Worm (Caenorhabditis elegans) whole organism, early embryonic: Measurements from ENCODE around the gene C37H5.13.

ENCODE experiments used
- B0310.2 ChIP-seq: sonication (generic microtip); optimal IDR thresholded peaks from 2 replicates; lab custom pipeline; 2016; ENCODE audit warnings: mild to moderate bottlenecking, missing genetic modification characterization, missing compliant biosample characterization
- F13C5.2 ChIP-seq: sonication (generic microtip); optimal IDR thresholded peaks from 2 replicates; lab custom pipeline; 2017; ENCODE audit warnings: mild to moderate bottlenecking, missing genetic modification characterization, inconsistent platforms, missing compliant biosample characterization
- aly-1 ChIP-seq: sonication (generic microtip); optimal IDR thresholded peaks from 2 replicates; lab custom pipeline; 2016; ENCODE audit warnings: missing genetic modification characterization, missing compliant biosample characterization
- ama-1 ChIP-seq: fragments of 150-350 bp; optimal IDR thresholded peaks from 2 replicates; lab custom pipeline; 2014
- ceh-13 ChIP-seq: fragments of 200-800 bp; sonication (Bioruptor generic); optimal IDR thresholded peaks from 2 replicates; lab custom pipeline; 2018; ENCODE audit warnings: mild to moderate bottlenecking, missing genetic modification characterization, missing compliant biosample characterization
- ets-7 ChIP-seq: sonication (generic microtip); optimal IDR thresholded peaks from 2 replicates; lab custom pipeline; 2016; ENCODE audit warnings: missing genotype, missing genetic modification characterization, missing compliant biosample characterization
- flt-1 ChIP-seq: fragments of 200-800 bp; sonication (Bioruptor generic); IDR thresholded peaks from 2 replicates; pipeline ENCODE4 v1.3.6; 2022; ENCODE audit warnings: missing genetic modification characterization, missing compliant biosample characterization
- hmbx-1 ChIP-seq: sonication (generic microtip); optimal IDR thresholded peaks from 2 replicates; lab custom pipeline; 2016; ENCODE audit warnings: mild to moderate bottlenecking, missing genetic modification characterization, missing compliant biosample characterization
- hnd-1 ChIP-seq: sonication (generic microtip); optimal IDR thresholded peaks from 2 replicates; lab custom pipeline; 2016; ENCODE audit warnings: missing genetic modification characterization, missing compliant biosample characterization
- scrt-1 ChIP-seq: fragments of 200-800 bp; sonication (Bioruptor generic); IDR thresholded peaks from 2 replicates; pipeline ENCODE4 v1.3.6; 2022; ENCODE audit warnings: missing genetic modification characterization, missing compliant biosample characterization
- sea-1 ChIP-seq: fragments of 200-800 bp; sonication (Bioruptor generic); conservative IDR thresholded peaks from 2 replicates; pipeline ENCODE4 v1.3.6; 2022; ENCODE audit warnings: missing genetic modification characterization, missing compliant biosample characterization
- tbx-11 ChIP-seq: fragments of 200-800 bp; sonication (Bioruptor generic); IDR thresholded peaks from 2 replicates; pipeline ENCODE4 v1.3.6; 2022; ENCODE audit warnings: missing genetic modification characterization, missing compliant biosample characterization
- tbx-37 ChIP-seq: fragments of 200-800 bp; sonication (Bioruptor generic); conservative IDR thresholded peaks from 2 replicates; pipeline ENCODE4 v1.3.6; 2022; ENCODE audit warnings: missing genetic modification reagents, missing genetic modification characterization, missing compliant biosample characterization
- tra-4 ChIP-seq: sonication (generic microtip); optimal IDR thresholded peaks from 2 replicates; lab custom pipeline; 2017; ENCODE audit warnings: missing genetic modification characterization, missing compliant biosample characterization

DNA sequence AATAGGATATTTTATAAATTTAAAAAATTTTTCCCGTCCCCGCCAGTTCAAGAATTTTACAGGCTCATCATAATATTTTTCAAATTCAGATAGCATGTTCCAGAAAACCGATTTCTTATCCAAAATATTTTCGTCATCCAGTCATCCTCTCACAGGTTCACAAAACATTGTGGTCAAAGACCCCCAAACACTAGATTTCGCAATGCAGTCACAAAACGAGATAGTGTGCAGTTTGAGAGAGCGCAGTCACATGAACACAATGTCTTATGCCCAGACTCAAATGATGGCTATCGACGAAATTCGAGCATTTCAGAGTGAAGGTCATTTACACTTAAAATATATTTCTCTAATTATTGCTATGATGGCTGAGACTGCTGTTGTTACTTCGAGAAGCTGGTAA is 18.2 kb downstream of the C37H5.13 start, which contains the start of gene abhd-5.2:
- TF ChIP-seq ama-1 (lab: Kevin White, UChicago) (no peak), hmbx-1 (tag; lab: Kevin White, UChicago) (no peak), tbx-11 (GFP tag; lab: Robert Waterston, UW) (no peak), ceh-13 (GFP tag; lab: Kevin White, UChicago) (no peak), scrt-1 (GFP tag; lab: Robert Waterston, UW) (no peak), tbx-37 (GFP tag; lab: Robert Waterston, UW) (no peak), B0310.2 (tag; lab: Kevin White, UChicago) (no peak), hnd-1 (tag; lab: Kevin White, UChicago) (no peak), sea-1 (GFP tag; lab: Robert Waterston, UW) (no peak), flt-1 (no peak), F13C5.2 (no peak), aly-1 (tag; lab: Kevin White, UChicago) (no peak), tra-4 (no peak), ets-7 (tag; lab: Kevin White, UChicago) (no peak)
